Worm (Caenorhabditis elegans) whole organism, young adult: ENCODE measurements around the gene F38H4.6.

Experiments used
- B0019.2 ChIP-seq: fragments of 200-800 bp; sonication (Bioruptor generic); conservative IDR thresholded peaks from 2 replicates; pipeline ENCODE4 v1.3.6; 2022; ENCODE audit warnings: missing genetic modification reagents, missing genetic modification characterization, missing compliant biosample characterization
- B0035.1 ChIP-seq: sonication (generic microtip); optimal IDR thresholded peaks from 2 replicates; lab custom pipeline; 2016; ENCODE audit warnings: missing genetic modification characterization, mild to moderate bottlenecking, missing compliant biosample characterization, missing genotype, missing genetic modification reagents
- B0336.3 ChIP-seq: fragments of 200-800 bp; sonication (Bioruptor generic); IDR thresholded peaks from 2 replicates; pipeline ENCODE4 v1.3.6; 2022; ENCODE audit warnings: missing genetic modification characterization, missing compliant biosample characterization
- C06A6.2 ChIP-seq: fragments of 200-800 bp; sonication (Bioruptor generic); conservative IDR thresholded peaks from 2 replicates; pipeline ENCODE4 v1.3.6; 2022; ENCODE audit warnings: missing genetic modification characterization, missing compliant biosample characterization
- F33H1.4 ChIP-seq: fragments of 200-800 bp; sonication (Bioruptor generic); IDR thresholded peaks from 2 replicates; pipeline ENCODE4 v1.3.6; 2022; ENCODE audit warnings: missing genetic modification reagents, missing genetic modification characterization, missing compliant biosample characterization
- F37B4.10 ChIP-seq: fragments of 200-800 bp; sonication (Bioruptor generic); IDR thresholded peaks from 2 replicates; pipeline ENCODE4 v1.3.6; 2022; ENCODE audit warnings: missing genetic modification characterization, missing compliant biosample characterization
- F57A8.1 ChIP-seq: fragments of 200-800 bp; sonication (Bioruptor generic); optimal IDR thresholded peaks from 2 replicates; lab custom pipeline; 2018; ENCODE audit warnings: mild to moderate bottlenecking, missing genetic modification characterization, moderate library complexity, missing compliant biosample characterization
- T07F8.4 ChIP-seq: sonication (generic microtip); optimal IDR thresholded peaks from 2 replicates; lab custom pipeline; 2016; ENCODE audit warnings: mild to moderate bottlenecking, missing genetic modification characterization, moderate library complexity, missing compliant biosample characterization
- Y53F4B.3 ChIP-seq: fragments of 200-800 bp; sonication (Bioruptor generic); IDR thresholded peaks from 2 replicates; pipeline ENCODE4 v1.3.6; 2022; ENCODE audit warnings: missing genetic modification reagents, missing genetic modification characterization, missing compliant biosample characterization
- Y95B8A.8 ChIP-seq: fragments of 200-800 bp; sonication (Bioruptor generic); IDR thresholded peaks from 2 replicates; pipeline ENCODE4 v1.3.6; 2022; ENCODE audit warnings: missing genetic modification reagents, missing genetic modification characterization, missing compliant biosample characterization
- bed-1 ChIP-seq: fragments of 200-800 bp; sonication (Bioruptor generic); IDR thresholded peaks from 2 replicates; pipeline ENCODE4 v1.3.6; 2022; ENCODE audit warnings: missing genetic modification reagents, missing genetic modification characterization, missing compliant biosample characterization
- cebp-2 ChIP-seq: fragments of 200-800 bp; sonication (Bioruptor generic); IDR thresholded peaks from 2 replicates; pipeline ENCODE4 v1.3.6; 2022; ENCODE audit warnings: missing genetic modification characterization, missing compliant biosample characterization
- ceh-79 ChIP-seq: sonication (generic microtip); optimal IDR thresholded peaks from 2 replicates; lab custom pipeline; 2017; ENCODE audit warnings: mild to moderate bottlenecking, missing genetic modification characterization, missing compliant biosample characterization
- dpl-1 ChIP-seq: fragments of 150-350 bp; optimal IDR thresholded peaks from 2 replicates; lab custom pipeline; 2014; ENCODE audit warnings: missing biosample characterization, missing genetic modification reagents, missing genetic modification characterization
- egl-18 ChIP-seq: fragments of 200-800 bp; sonication (Bioruptor generic); IDR thresholded peaks from 2 replicates; pipeline ENCODE4 v1.3.6; 2022; ENCODE audit warnings: missing genetic modification reagents, missing genetic modification characterization, missing compliant biosample characterization
- egl-44 ChIP-seq: fragments of 200-800 bp; sonication (Bioruptor generic); IDR thresholded peaks from 2 replicates; pipeline ENCODE4 v1.3.6; 2022; ENCODE audit warnings: missing genetic modification reagents, missing genetic modification characterization, missing compliant biosample characterization
- ets-4 ChIP-seq: fragments of 200-800 bp; sonication (Bioruptor generic); optimal IDR thresholded peaks from 2 replicates; lab custom pipeline; 2018; ENCODE audit warnings: mild to moderate bottlenecking, missing genetic modification characterization, missing compliant biosample characterization
- gei-17 ChIP-seq: fragments of 200-800 bp; sonication (Bioruptor generic); optimal IDR thresholded peaks from 2 replicates; lab custom pipeline; 2018; ENCODE audit warnings: mild to moderate bottlenecking, missing genetic modification characterization, missing compliant biosample characterization
- hmg-20 ChIP-seq: fragments of 200-800 bp; sonication (Bioruptor generic); IDR thresholded peaks from 2 replicates; pipeline ENCODE4 v1.3.6; 2022; ENCODE audit warnings: missing genetic modification reagents, missing genetic modification characterization, missing compliant biosample characterization
- hrde-1 ChIP-seq: sonication (generic microtip); optimal IDR thresholded peaks from 2 replicates; lab custom pipeline; 2016; ENCODE audit warnings: missing genetic modification characterization, mild to moderate bottlenecking, missing compliant biosample characterization, moderate library complexity, missing genotype, missing genetic modification reagents, borderline replicate concordance
- lag-1 ChIP-seq: fragments of 200-800 bp; sonication (Bioruptor generic); IDR thresholded peaks from 2 replicates; pipeline ENCODE4 v1.3.6; 2022; ENCODE audit warnings: missing genetic modification reagents, missing genetic modification characterization, missing compliant biosample characterization
- let-526 ChIP-seq: fragments of 200-800 bp; sonication (Bioruptor generic); IDR thresholded peaks from 2 replicates; pipeline ENCODE4 v1.3.6; 2022; ENCODE audit warnings: missing genetic modification reagents, missing genetic modification characterization, missing compliant biosample characterization
- let-607 ChIP-seq, 2 experiments: fragments of 200-800 bp in 1 of 2; sonication (Bioruptor generic) in 1 of 2; sonication (generic microtip) in 1 of 2; optimal IDR thresholded peaks; 2 replicates each; lab custom pipeline; 2016 to 2018; ENCODE audit warnings: mild to moderate bottlenecking in 2 of 2, missing compliant biosample characterization in 2 of 2, missing genetic modification characterization in 2 of 2, moderate library complexity in 2 of 2, missing genotype in 1 of 2
- lin-26 ChIP-seq: fragments of 200-800 bp; sonication (Bioruptor generic); IDR thresholded peaks from 2 replicates; pipeline ENCODE4 v1.3.6; 2022; ENCODE audit warnings: missing genetic modification reagents, missing genetic modification characterization, missing compliant biosample characterization
- lin-40 ChIP-seq: sonication (generic microtip); optimal IDR thresholded peaks from 2 replicates; lab custom pipeline; 2016; ENCODE audit warnings: missing genetic modification characterization, mild to moderate bottlenecking, missing compliant biosample characterization, missing genotype, missing genetic modification reagents
- madf-6 ChIP-seq: fragments of 200-800 bp; sonication (Bioruptor generic); IDR thresholded peaks from 2 replicates; pipeline ENCODE4 v1.3.6; 2022; ENCODE audit warnings: missing genetic modification reagents, missing genetic modification characterization, missing compliant biosample characterization
- madf-8 ChIP-seq: fragments of 200-800 bp; sonication (Bioruptor generic); conservative IDR thresholded peaks from 2 replicates; pipeline ENCODE4 v1.3.6; 2022; ENCODE audit warnings: missing genetic modification reagents, missing genetic modification characterization, missing compliant biosample characterization
- mcd-1 ChIP-seq: fragments of 200-800 bp; sonication (Bioruptor generic); IDR thresholded peaks from 2 replicates; pipeline ENCODE4 v1.3.6; 2022; ENCODE audit warnings: missing genetic modification reagents, missing genetic modification characterization, missing compliant biosample characterization
- nfya-1 ChIP-seq: sonication (generic microtip); optimal IDR thresholded peaks from 2 replicates; lab custom pipeline; 2017; ENCODE audit warnings: antibody characterized with exemption, missing compliant biosample characterization, missing genetic modification characterization, borderline replicate concordance; ENCODE audit not compliant: insufficient read depth
- snpc-4 ChIP-seq, 5 experiments: fragments of 150-350 bp in 1 of 5; sonication (generic microtip) in 4 of 5; optimal IDR thresholded peaks; 2 replicates each; lab custom pipeline; 2014 to 2018; ENCODE audit warnings: missing genetic modification characterization in 5 of 5, missing biosample characterization in 3 of 5, antibody characterized with exemption in 2 of 5, mild to moderate bottlenecking in 2 of 5, missing compliant biosample characterization in 2 of 5, missing genotype in 2 of 5, moderate library complexity in 2 of 5, missing genetic modification reagents in 1 of 5
- sptf-2 ChIP-seq: fragments of 200-800 bp; sonication (Bioruptor generic); optimal IDR thresholded peaks from 2 replicates; lab custom pipeline; 2018; ENCODE audit warnings: mild to moderate bottlenecking, missing genetic modification characterization, missing compliant biosample characterization
- unc-62 ChIP-seq: fragments of 150-350 bp; optimal IDR thresholded peaks from 2 replicates; lab custom pipeline; 2014; ENCODE audit warnings: missing biosample characterization, missing genetic modification reagents, missing genetic modification characterization
- xnd-1 ChIP-seq: sonication (generic microtip); optimal IDR thresholded peaks from 2 replicates; lab custom pipeline; 2016; ENCODE audit warnings: missing genotype, missing genetic modification reagents, missing genetic modification characterization, missing compliant biosample characterization

Gene F38H4.6

DNA sequence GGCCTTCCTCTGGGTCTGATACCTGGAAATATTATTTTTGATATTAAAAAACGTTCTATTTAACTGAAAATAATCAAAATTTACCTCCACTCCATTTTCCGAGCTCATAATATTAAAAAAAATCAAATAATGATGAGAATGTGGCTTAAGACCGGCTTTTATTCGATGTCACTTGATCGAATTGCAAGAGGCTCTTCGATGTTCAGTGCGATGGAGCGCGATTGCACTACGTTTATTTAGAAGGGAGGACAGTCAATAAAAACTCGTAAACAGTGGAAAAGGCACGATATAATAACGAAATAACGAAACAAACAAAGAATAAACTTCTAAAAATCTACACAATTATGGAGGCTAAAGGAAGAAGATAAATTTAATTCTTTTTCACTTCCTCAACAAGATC lies 7.1 kb upstream of the F38H4.6 start, which contains the start of gene tag-30 (continued):
- TF ChIP-seq cebp-2 (GFP tag; lab: Robert Waterston, UW) (no peak), madf-6 (no peak), snpc-4 (GFP tag; optimal IDR thresholded peaks at IDR 0.05; lab: Kevin White, UChicago) (no peak), snpc-4 (tag; optimal IDR thresholded peaks at IDR 0.05; lab: Kevin White, UChicago) (peak in 2 of 4 experiments; percentile 8 to 25), let-607 (tag; optimal IDR thresholded peaks at IDR 0.05; lab: Kevin White, UChicago) (peak in 1 of 2 experiments; percentile 16), bed-1 (GFP tag; lab: Robert Waterston, UW) (no peak)

DNA sequence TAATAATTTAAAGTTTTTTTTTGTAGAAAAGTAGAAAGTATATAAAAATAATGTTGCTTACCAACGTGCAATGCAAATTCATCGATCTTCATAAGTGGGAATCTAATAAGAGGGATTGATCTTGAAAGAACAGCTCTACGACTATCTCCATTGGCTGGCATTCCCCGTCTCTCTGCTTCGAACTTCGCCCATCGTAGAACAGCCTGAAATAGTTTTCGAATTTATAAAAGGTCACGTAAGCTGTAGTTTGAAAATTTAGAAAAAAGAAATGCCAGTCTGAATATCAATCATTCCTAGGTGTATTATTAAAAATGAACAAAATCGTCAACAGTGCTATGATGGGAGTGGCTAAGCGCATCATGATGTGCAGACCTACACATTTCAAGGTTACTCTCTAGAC lies 4.2 kb upstream of the F38H4.6 start, which contains the start of gene F38H4.5:
TSS of gene F38H4.5 (plus strand) at position 301 of the 400 bp plus-strand sequence.
- TF ChIP-seq hrde-1 = no peak
- TF ChIP-seq F33H1.4 (GFP tag; lab: Robert Waterston, UW) = no peak
- TF ChIP-seq ceh-79 (tag; lab: Kevin White, UChicago) = no peak
- TF ChIP-seq lag-1 (GFP tag; lab: Robert Waterston, UW) = no peak
- no peak for TF ChIP-seq ets-4 (GFP tag; lab: Kevin White, UChicago)
- TF ChIP-seq T07F8.4 (tag; lab: Kevin White, UChicago) = no peak
- TF ChIP-seq B0019.2 (GFP tag; lab: Robert Waterston, UW) = no peak
- TF ChIP-seq F57A8.1 (GFP tag; lab: Kevin White, UChicago) = no peak
- TF ChIP-seq Y95B8A.8 (GFP tag; lab: Robert Waterston, UW) = no peak
- TF ChIP-seq mcd-1 = no peak
- no peak for TF ChIP-seq egl-18 (GFP tag; lab: Robert Waterston, UW)
- no peak for TF ChIP-seq dpl-1
- no peak for TF ChIP-seq gei-17 (GFP tag; lab: Kevin White, UChicago)
- no peak for TF ChIP-seq madf-8 (GFP tag; lab: Robert Waterston, UW)
- TF ChIP-seq nfya-1 (tag; lab: Kevin White, UChicago) = no peak
- TF ChIP-seq hmg-20 (GFP tag; lab: Robert Waterston, UW) = no peak
- no peak for TF ChIP-seq cebp-2 (GFP tag; lab: Robert Waterston, UW)
- TF ChIP-seq, all 124 proteins: peak for 0

DNA sequence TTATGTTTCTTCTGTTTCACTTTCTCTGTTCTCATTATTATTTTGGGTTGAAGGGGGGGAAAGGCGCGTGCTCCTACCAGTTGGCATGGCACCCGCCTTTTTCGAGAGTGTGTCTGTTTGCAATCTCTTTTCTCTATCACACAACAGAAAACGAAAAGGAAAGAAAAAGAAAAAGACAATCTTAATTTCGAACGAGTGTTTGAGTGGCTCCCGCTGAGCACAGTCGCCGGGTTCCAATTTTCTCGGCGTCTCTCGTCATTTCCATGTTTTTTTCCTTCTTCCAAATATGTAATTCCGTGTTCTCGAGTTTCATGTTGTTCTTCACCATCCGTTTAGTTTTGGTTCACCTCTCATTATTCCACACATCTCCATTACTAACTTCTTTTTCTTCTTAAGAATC lies 5.5 kb downstream of the F38H4.6 start, which contains the start of gene F38H4.3:
TSS of gene F38H4.3 (plus strand) at position 301 of the 400 bp plus-strand sequence.
- TF ChIP-seq mcd-1 (no peak), xnd-1 (tag; lab: Kevin White, UChicago) (no peak), sptf-2 (GFP tag; lab: Kevin White, UChicago) (no peak), F37B4.10 (GFP tag; lab: Robert Waterston, UW) (no peak), egl-44 (GFP tag; lab: Robert Waterston, UW) (no peak), bed-1 (GFP tag; lab: Robert Waterston, UW) (no peak), Y53F4B.3 (GFP tag; lab: Robert Waterston, UW) (no peak), B0336.3 (GFP tag; lab: Robert Waterston, UW) (no peak), C06A6.2 (GFP tag; lab: Robert Waterston, UW) (no peak), let-607 (tag; optimal IDR thresholded peaks at IDR 0.05; lab: Kevin White, UChicago) (no peak)
- TF ChIP-seq, all 124 proteins: peak for 0

DNA sequence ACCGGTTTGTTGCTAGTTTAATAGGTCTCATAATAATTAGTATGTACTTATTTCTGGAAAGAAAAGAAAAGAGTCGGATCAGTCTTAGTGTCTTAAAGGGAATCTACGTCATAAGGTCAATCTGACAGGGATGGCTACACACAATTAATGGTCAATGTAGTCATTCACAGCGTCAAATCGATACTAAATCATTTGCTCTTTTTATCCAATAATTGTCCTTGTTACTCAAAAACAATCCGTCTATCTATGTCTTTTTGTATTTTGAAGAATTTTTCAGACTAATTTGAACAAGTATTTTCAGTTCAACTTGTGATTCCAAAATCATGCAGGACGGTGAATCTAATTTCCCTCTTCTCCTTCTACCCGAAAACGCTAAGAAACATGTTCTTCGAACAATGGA lies 9.0 kb downstream of the F38H4.6 start, which contains the start of gene fbxb-3:
TSS of gene fbxb-3 (plus strand) at position 301 of the 400 bp plus-strand sequence.
- no peak for TF ChIP-seq lin-40 (tag; lab: Kevin White, UChicago)

DNA sequence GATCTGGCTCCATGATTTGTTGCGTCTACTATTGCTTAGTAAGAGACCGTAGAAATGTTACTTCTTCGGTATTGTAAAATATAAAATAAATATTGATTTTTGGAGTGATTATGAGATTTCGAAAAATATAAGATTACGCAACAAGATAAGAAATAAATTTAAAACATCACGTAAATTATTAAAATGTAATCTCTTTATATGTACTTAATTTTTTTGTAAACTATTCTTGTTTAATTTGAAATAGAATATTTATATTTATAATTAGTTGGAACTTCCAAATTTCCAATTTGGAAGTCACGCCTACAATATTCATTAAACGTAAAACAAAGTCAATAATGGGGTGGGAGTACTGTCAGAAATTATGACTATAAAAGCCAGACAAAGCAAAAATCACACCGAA lies 14.2 kb downstream of the F38H4.6 start, which contains the start of gene M117.4:
TSS of gene M117.4 (minus strand) at position 101 of the 400 bp plus-strand sequence.
- no peak for TF ChIP-seq nfya-1 (tag; lab: Kevin White, UChicago)
- no peak for TF ChIP-seq xnd-1 (tag; lab: Kevin White, UChicago)
- TF ChIP-seq B0035.1 (tag; lab: Kevin White, UChicago) = no peak
- no peak for TF ChIP-seq lin-26 (GFP tag; lab: Robert Waterston, UW)
- no peak for TF ChIP-seq unc-62
- TF ChIP-seq let-526 (GFP tag; lab: Robert Waterston, UW) = no peak
- no peak for TF ChIP-seq B0019.2 (GFP tag; lab: Robert Waterston, UW)
